Fruit fly (Drosophila melanogaster): ENCODE data around the gene CG15571.

Gene CG15571

DNA sequence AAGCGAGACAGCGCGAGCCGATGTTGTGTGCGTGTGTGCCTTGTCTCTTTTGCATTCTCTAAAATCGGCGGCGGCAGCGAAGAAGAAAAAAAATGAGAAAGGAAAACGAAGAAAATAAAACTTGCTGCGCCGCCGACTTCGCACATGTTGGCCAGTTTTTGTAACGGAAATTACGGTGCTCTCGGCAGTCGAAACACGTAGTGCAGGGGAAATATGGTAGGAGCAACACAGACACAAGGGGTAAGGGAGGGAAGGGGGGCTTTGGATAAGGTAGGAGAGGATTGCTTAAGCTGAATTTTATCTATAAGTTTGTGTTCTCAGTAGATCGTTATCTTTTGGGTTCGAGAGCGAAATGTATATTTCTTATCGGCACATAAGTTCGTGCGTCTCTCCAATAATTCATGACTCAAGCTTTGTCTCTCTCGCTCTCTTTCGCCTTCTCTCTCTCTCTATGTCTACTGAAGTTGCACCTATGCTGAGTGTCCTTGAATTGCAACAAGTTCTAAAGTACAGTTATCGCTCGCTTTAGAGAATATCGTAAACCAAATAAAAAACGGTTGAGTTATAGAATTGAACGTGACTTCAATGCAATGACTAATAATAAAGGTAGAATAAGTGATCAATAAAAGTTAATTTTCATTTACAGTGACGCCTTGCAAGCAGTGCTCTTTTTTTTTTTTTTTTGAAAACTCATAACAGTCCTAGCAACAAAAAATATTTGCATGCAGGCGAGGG lies 13.3 kb downstream of the CG15571 start:
- TF ChIP-seq CG7045 (GFP tag; optimal IDR thresholded peaks at IDR 0.05) = no peak
- TF ChIP-seq pad (GFP tag; optimal IDR thresholded peaks at IDR 0.05) = peak; percentile 84
- peak; percentile 19 for TF ChIP-seq ovo (GFP tag; optimal IDR thresholded peaks at IDR 0.05)
- no peak for TF ChIP-seq CG12768 (GFP tag; optimal IDR thresholded peaks at IDR 0.05)
- peak; percentile 3 for TF ChIP-seq bab1 (GFP tag; optimal IDR thresholded peaks at IDR 0.05)
- peak; percentile 51 for TF ChIP-seq kay (GFP tag; ENCODE audit: borderline replicate concordance)
- no peak for TF ChIP-seq tj (GFP tag; optimal IDR thresholded peaks at IDR 0.05)
- TF ChIP-seq CG14711 (tag; optimal IDR thresholded peaks at IDR 0.05) = no peak
- TF ChIP-seq Clk (GFP tag; optimal IDR thresholded peaks at IDR 0.05) = no peak
- TF ChIP-seq CG7101 (tag; optimal IDR thresholded peaks at IDR 0.05) = no peak

DNA sequence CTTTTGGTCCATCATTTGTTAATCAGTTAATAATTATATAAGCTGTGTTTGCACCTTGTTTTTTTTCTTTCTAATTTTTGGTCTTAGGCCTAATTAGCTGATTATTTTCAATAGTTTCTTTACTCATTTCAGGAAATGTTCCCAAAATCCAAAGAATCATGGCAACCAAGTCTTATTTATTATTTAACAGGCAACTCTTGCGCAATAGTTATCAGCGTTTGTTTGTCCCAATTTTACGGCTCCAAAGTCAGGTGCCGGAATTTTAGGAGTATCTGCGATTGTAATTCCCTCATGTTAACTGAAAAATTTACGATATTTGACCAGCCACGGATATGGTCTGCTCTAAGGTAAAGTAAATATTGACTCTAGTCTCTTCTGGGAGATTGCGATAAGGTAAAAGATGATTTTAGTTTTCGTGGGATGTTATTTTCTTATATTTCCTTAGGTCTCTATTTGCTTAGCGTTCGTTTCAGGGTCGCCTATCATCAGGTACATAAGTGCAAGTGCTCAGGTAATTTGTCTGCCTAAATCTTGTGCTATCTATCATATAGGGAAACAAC lies 14.9 kb downstream of the CG15571 start:
- TF ChIP-seq kay (GFP tag; ENCODE audit: borderline replicate concordance) (no peak), Mnt (GFP tag; optimal IDR thresholded peaks at IDR 0.05) (peak; percentile 57), CG12768 (GFP tag; optimal IDR thresholded peaks at IDR 0.05) (peak; percentile 17), ovo (GFP tag; optimal IDR thresholded peaks at IDR 0.05) (peak; percentile 59), CG1620 (GFP tag; optimal IDR thresholded peaks at IDR 0.05) (peak; percentile 27), CG33017 (tag; optimal IDR thresholded peaks at IDR 0.05) (peak; percentile 66), CG7045 (GFP tag; optimal IDR thresholded peaks at IDR 0.05) (peak; percentile 53), toe (GFP tag; optimal IDR thresholded peaks at IDR 0.05) (no peak), CG11617 (GFP tag; optimal IDR thresholded peaks at IDR 0.05) (peak; percentile 68), cnc (optimal IDR thresholded peaks at IDR 0.05) (no peak), cic (GFP tag; optimal IDR thresholded peaks at IDR 0.05) (peak; percentile 74), Hr96 (GFP tag; optimal IDR thresholded peaks at IDR 0.05) (peak; percentile 42), bab1 (GFP tag; optimal IDR thresholded peaks at IDR 0.05) (no peak), CG7101 (tag; optimal IDR thresholded peaks at IDR 0.05) (peak; percentile 81), Clk (GFP tag; optimal IDR thresholded peaks at IDR 0.05) (no peak), Crg-1 (GFP tag; optimal IDR thresholded peaks at IDR 0.05) (peak; percentile 81), CG5204 (GFP tag; optimal IDR thresholded peaks at IDR 0.05) (no peak), CG14711 (tag; optimal IDR thresholded peaks at IDR 0.05) (peak; percentile 55), pad (GFP tag; optimal IDR thresholded peaks at IDR 0.05) (peak; percentile 47), tj (GFP tag; optimal IDR thresholded peaks at IDR 0.05) (peak; percentile 17)

DNA sequence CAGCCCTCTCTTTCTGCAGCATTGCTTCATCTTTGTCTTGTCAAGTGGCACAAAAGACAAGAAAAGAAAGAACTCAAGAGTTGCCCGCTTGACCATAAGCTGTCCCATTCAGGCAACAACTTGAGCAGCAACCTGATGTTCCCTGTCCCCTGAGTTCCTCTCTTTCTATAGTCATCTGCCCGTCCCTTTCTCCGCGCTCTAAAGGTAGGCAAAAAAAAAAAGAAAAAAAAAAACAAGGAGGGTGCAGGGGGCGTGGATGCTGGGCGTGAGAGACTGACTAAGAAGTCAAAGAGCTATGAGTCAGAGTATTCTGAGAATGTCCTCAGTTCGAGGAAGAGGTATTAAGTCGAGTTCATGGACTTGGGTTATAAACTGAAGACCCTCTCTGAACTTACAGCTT lies 16.6 kb downstream of the CG15571 start:
- no peak for TF ChIP-seq CG33017 (tag; optimal IDR thresholded peaks at IDR 0.05)
- TF ChIP-seq bab1 (GFP tag; optimal IDR thresholded peaks at IDR 0.05) = no peak
- no peak for TF ChIP-seq Mnt (GFP tag; optimal IDR thresholded peaks at IDR 0.05)
- TF ChIP-seq cnc (optimal IDR thresholded peaks at IDR 0.05) = no peak
- TF ChIP-seq kay (GFP tag; ENCODE audit: borderline replicate concordance) = no peak
- no peak for TF ChIP-seq CG11617 (GFP tag; optimal IDR thresholded peaks at IDR 0.05)
- TF ChIP-seq CG7045 (GFP tag; optimal IDR thresholded peaks at IDR 0.05) = no peak
- TF ChIP-seq ovo (GFP tag; optimal IDR thresholded peaks at IDR 0.05) = no peak
- no peak for TF ChIP-seq Crg-1 (GFP tag; optimal IDR thresholded peaks at IDR 0.05)
- no peak for TF ChIP-seq cic (GFP tag; optimal IDR thresholded peaks at IDR 0.05)
- no peak for TF ChIP-seq Hr96 (GFP tag; optimal IDR thresholded peaks at IDR 0.05)
- no peak for TF ChIP-seq CG7101 (tag; optimal IDR thresholded peaks at IDR 0.05)
- TF ChIP-seq pad (GFP tag; optimal IDR thresholded peaks at IDR 0.05) = no peak
- no peak for TF ChIP-seq tj (GFP tag; optimal IDR thresholded peaks at IDR 0.05)
- TF ChIP-seq CG1620 (GFP tag; optimal IDR thresholded peaks at IDR 0.05) = no peak
- TF ChIP-seq CG5204 (GFP tag; optimal IDR thresholded peaks at IDR 0.05) = no peak
- TF ChIP-seq CG14711 (tag; optimal IDR thresholded peaks at IDR 0.05) = no peak
- TF ChIP-seq CG12768 (GFP tag; optimal IDR thresholded peaks at IDR 0.05) = no peak
- no peak for TF ChIP-seq Clk (GFP tag; optimal IDR thresholded peaks at IDR 0.05)

DNA sequence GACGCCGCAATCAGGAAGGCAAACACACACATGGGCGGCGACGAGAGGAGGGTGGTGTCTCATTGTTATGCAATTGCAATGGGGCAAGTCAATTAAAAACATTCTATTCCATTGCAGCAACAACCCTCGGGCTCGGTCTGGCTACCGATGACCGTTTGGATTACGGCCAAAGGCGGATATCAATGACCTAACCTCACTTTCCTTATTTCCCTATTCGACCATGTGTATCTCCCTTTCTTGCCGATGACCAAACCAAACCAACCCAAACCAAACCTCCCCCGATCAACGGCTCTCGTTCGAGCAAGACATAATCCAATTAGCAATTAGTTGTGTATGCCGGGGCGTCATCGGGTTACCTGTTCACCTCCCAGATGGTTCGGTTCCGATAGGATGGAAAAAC lies 18.4 kb downstream of the CG15571 start:
- no peak for TF ChIP-seq ovo (GFP tag; optimal IDR thresholded peaks at IDR 0.05)
- no peak for TF ChIP-seq CG7045 (GFP tag; optimal IDR thresholded peaks at IDR 0.05)
- no peak for TF ChIP-seq CG14711 (tag; optimal IDR thresholded peaks at IDR 0.05)
- no peak for TF ChIP-seq pad (GFP tag; optimal IDR thresholded peaks at IDR 0.05)
- TF ChIP-seq bab1 (GFP tag; optimal IDR thresholded peaks at IDR 0.05) = no peak

DNA sequence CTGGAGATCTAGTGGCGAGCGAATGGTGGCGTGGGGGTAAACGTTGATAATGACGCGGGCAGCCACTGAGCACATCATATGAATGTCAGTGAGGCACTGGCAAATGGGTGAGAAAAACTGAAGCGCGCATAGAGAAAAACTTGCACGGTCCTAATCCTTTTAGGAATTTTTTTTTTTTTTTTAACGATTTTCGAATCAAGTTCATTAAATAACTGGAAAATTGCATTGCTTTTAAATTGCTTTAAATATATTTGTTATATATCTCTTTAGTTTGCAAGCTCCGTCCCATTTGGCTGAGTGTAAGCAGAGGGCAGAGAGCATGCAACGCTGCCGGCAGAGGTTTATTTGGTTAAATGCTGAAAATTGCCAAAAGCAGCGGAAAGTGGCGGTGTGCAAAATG lies 19.7 kb downstream of the CG15571 start:
- TF ChIP-seq kay (GFP tag; ENCODE audit: borderline replicate concordance) = peak; percentile 30
- TF ChIP-seq CG14711 (tag; optimal IDR thresholded peaks at IDR 0.05) = no peak

DNA sequence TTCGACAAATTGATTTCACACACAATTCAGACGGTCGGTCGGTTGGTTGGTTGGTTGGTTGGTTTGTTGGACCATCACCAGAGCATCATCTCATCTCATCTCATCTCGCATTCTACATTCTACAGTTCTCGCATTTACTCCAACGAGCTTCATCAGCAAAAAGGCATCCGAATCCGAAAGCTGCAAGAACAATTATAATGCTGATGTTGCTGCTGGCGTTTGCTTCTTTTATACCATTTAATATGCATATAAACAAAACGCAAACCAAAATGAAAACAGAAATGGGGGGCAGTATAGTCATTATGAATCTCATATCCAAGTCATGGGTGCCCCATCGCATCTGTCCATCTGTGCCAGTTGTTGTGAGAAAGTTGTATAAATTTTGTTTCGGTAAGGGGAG lies 30.5 kb downstream of the CG15571 start:
- TF ChIP-seq tj (GFP tag; optimal IDR thresholded peaks at IDR 0.05) = peak; percentile 93
- TF ChIP-seq pad (GFP tag; optimal IDR thresholded peaks at IDR 0.05) = no peak

DNA sequence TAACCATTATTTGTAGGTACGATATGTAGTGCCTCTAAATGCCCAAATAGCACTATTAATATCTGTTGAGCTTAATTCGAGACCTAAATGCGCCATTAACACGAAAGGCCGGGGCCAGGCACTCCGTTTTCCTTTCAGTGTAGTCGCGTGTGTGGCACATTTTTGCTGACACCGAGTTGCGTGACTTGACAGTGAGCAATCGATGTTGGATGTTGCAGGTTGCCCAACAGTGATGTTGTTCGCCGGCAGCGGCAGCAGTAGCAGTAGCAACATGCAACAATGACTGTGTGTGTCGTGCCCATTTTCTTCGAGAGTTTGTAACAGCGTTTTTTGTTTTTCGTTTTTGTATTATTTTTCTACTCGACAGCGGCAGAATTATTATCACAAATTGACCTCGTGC lies 31.8 kb downstream of the CG15571 start:
- TF ChIP-seq CG1620 (GFP tag; optimal IDR thresholded peaks at IDR 0.05) = no peak
- no peak for TF ChIP-seq ovo (GFP tag; optimal IDR thresholded peaks at IDR 0.05)
